Worm (Caenorhabditis elegans) whole organism, L4 larva: Measurements from ENCODE around the gene nspc-3.

Source experiments
- F10B5.3 ChIP-seq: sonication (generic microtip); optimal IDR thresholded peaks from 2 replicates; lab custom pipeline; 2016; ENCODE audit warnings: mild to moderate bottlenecking, missing genetic modification characterization, missing compliant biosample characterization
- F37D6.2 ChIP-seq: sonication (generic microtip); optimal IDR thresholded peaks from 2 replicates; lab custom pipeline; 2016; ENCODE audit warnings: mild to moderate bottlenecking, missing genetic modification characterization, missing compliant biosample characterization
- F49E8.2 ChIP-seq: sonication (generic microtip); optimal IDR thresholded peaks from 2 replicates; lab custom pipeline; 2016; ENCODE audit warnings: missing compliant biosample characterization, mild to moderate bottlenecking, missing genetic modification characterization, borderline replicate concordance
- R02D3.7 ChIP-seq: fragments of 150-350 bp; sonication (generic microtip); optimal IDR thresholded peaks from 3 replicates; lab custom pipeline; 2014; ENCODE audit warnings: missing biosample characterization, missing genetic modification characterization
- T20F7.1 ChIP-seq: fragments of 200-800 bp; sonication (Bioruptor generic); optimal IDR thresholded peaks from 2 replicates; lab custom pipeline; 2018; ENCODE audit warnings: mild to moderate bottlenecking, missing genetic modification characterization, missing compliant biosample characterization
- Y5F2A.4 ChIP-seq: fragments of 200-800 bp; sonication (Bioruptor generic); optimal IDR thresholded peaks from 2 replicates; lab custom pipeline; 2018; ENCODE audit warnings: mild to moderate bottlenecking, missing genetic modification characterization, missing compliant biosample characterization
- ZK337.2 ChIP-seq: fragments of 200-800 bp; sonication (Bioruptor generic); IDR thresholded peaks from 2 replicates; pipeline ENCODE4 v1.3.6; 2022; ENCODE audit warnings: missing genetic modification reagents, missing genetic modification characterization, missing compliant biosample characterization
- aha-1 ChIP-seq: fragments of 150-350 bp; peaks from one replicate; lab custom pipeline; 2014; ENCODE audit warnings: missing biosample characterization, missing genetic modification characterization
- aly-2 ChIP-seq: sonication (generic microtip); optimal IDR thresholded peaks from 2 replicates; lab custom pipeline; 2018; ENCODE audit warnings: missing biosample characterization, missing genetic modification characterization
- arid-1 ChIP-seq: fragments of 200-800 bp; sonication (Bioruptor generic); conservative IDR thresholded peaks from 2 replicates; pipeline ENCODE4 v1.3.6; 2022; ENCODE audit warnings: missing genetic modification reagents, missing genetic modification characterization, missing compliant biosample characterization
- attf-4 ChIP-seq: sonication (generic microtip); optimal IDR thresholded peaks from 3 replicates; lab custom pipeline; 2017; ENCODE audit warnings: missing biosample characterization, missing genetic modification characterization
- ceh-20 ChIP-seq: fragments of 200-800 bp; sonication (Bioruptor generic); IDR thresholded peaks from 2 replicates; pipeline ENCODE4 v1.3.6; 2022; ENCODE audit warnings: missing genetic modification reagents, missing genetic modification characterization, missing compliant biosample characterization
- ceh-28 ChIP-seq: fragments of 150-350 bp; optimal IDR thresholded peaks from 2 replicates; lab custom pipeline; 2014; ENCODE audit warnings: missing biosample characterization, missing genetic modification reagents, missing genetic modification characterization
- ceh-44 ChIP-seq: fragments of 200-800 bp; sonication (Bioruptor generic); IDR thresholded peaks from 2 replicates; pipeline ENCODE4 v1.3.6; 2022; ENCODE audit warnings: missing genetic modification reagents, missing genetic modification characterization, missing compliant biosample characterization
- ceh-82 ChIP-seq: sonication (generic microtip); optimal IDR thresholded peaks from 2 replicates; lab custom pipeline; 2017; ENCODE audit warnings: missing biosample characterization, missing genetic modification characterization
- daf-12 ChIP-seq: fragments of 150-350 bp; optimal IDR thresholded peaks from 2 replicates; lab custom pipeline; 2014; ENCODE audit warnings: missing biosample characterization, missing genetic modification reagents, missing genetic modification characterization
- daf-8 ChIP-seq: fragments of 200-800 bp; sonication (Bioruptor generic); IDR thresholded peaks from 2 replicates; pipeline ENCODE4 v1.3.6; 2022; ENCODE audit warnings: missing genetic modification characterization, missing compliant biosample characterization
- dmd-6 ChIP-seq: fragments of 200-800 bp; sonication (Bioruptor generic); IDR thresholded peaks from 2 replicates; pipeline ENCODE4 v1.3.6; 2022; ENCODE audit warnings: missing genetic modification reagents, missing genetic modification characterization, missing compliant biosample characterization
- dmd-8 ChIP-seq: fragments of 200-800 bp; sonication (Bioruptor generic); IDR thresholded peaks from 2 replicates; pipeline ENCODE4 v1.3.6; 2022; ENCODE audit warnings: missing genetic modification characterization, missing compliant biosample characterization
- egl-27 ChIP-seq: sonication (generic microtip); optimal IDR thresholded peaks from 3 replicates; lab custom pipeline; 2017; ENCODE audit warnings: missing biosample characterization, missing genetic modification reagents, missing genetic modification characterization
- fkh-10 ChIP-seq: fragments of 150-350 bp; optimal IDR thresholded peaks from 2 replicates; lab custom pipeline; 2014; ENCODE audit warnings: missing biosample characterization, missing genetic modification reagents, missing genetic modification characterization
- gei-8 ChIP-seq: fragments of 200-800 bp; sonication (Bioruptor generic); optimal IDR thresholded peaks from 2 replicates; lab custom pipeline; 2018; ENCODE audit warnings: mild to moderate bottlenecking, missing genetic modification characterization, missing compliant biosample characterization
- hlh-11 ChIP-seq: fragments of 200-800 bp; sonication (Bioruptor generic); optimal IDR thresholded peaks from 2 replicates; lab custom pipeline; 2018; ENCODE audit warnings: mild to moderate bottlenecking, missing genetic modification characterization, missing compliant biosample characterization
- lin-15B ChIP-seq: fragments of 150-350 bp; sonication (generic microtip); optimal IDR thresholded peaks from 3 replicates; lab custom pipeline; 2014; ENCODE audit warnings: missing biosample characterization, missing genetic modification characterization
- lin-38 ChIP-seq: fragments of 200-800 bp; sonication (Bioruptor generic); IDR thresholded peaks from 2 replicates; pipeline ENCODE4 v1.3.6; 2022; ENCODE audit warnings: missing genetic modification reagents, missing genetic modification characterization, missing compliant biosample characterization
- lir-3 ChIP-seq: sonication (generic microtip); optimal IDR thresholded peaks from 2 replicates; lab custom pipeline; 2016; ENCODE audit warnings: mild to moderate bottlenecking, missing genetic modification characterization, missing compliant biosample characterization
- madf-5 ChIP-seq, 2 experiments: fragments of 200-800 bp; sonication (Bioruptor generic); IDR thresholded peaks; 2 replicates each; pipeline ENCODE4 v1.3.6; 2022; ENCODE audit warnings: missing compliant biosample characterization in 2 of 2, missing genetic modification characterization in 2 of 2
- mdl-1 ChIP-seq, 2 experiments: fragments of 150-350 bp in 1 of 2; sonication (generic microtip) in 1 of 2; optimal IDR thresholded peaks; 2 replicates each; lab custom pipeline; 2014 to 2017; ENCODE audit warnings: missing biosample characterization in 2 of 2, missing genetic modification characterization in 2 of 2
- nhr-102 ChIP-seq: sonication (generic microtip); optimal IDR thresholded peaks from 2 replicates; lab custom pipeline; 2016; ENCODE audit warnings: mild to moderate bottlenecking, missing genetic modification characterization, moderate library complexity, missing compliant biosample characterization
- nhr-237 ChIP-seq: sonication (generic microtip); optimal IDR thresholded peaks from 2 replicates; lab custom pipeline; 2017; ENCODE audit warnings: missing biosample characterization, missing genetic modification characterization
- nhr-28 ChIP-seq: fragments of 150-350 bp; optimal IDR thresholded peaks from 2 replicates; lab custom pipeline; 2014; ENCODE audit warnings: missing biosample characterization, missing genetic modification characterization
- nhr-48 ChIP-seq: sonication (generic microtip); optimal IDR thresholded peaks from 2 replicates; lab custom pipeline; 2016; ENCODE audit warnings: mild to moderate bottlenecking, missing genetic modification characterization, missing compliant biosample characterization
- nhr-6 ChIP-seq: fragments of 150-350 bp; optimal IDR thresholded peaks from 2 replicates; lab custom pipeline; 2014; ENCODE audit warnings: missing biosample characterization, missing genetic modification characterization
- nhr-76 ChIP-seq: fragments of 150-350 bp; optimal IDR thresholded peaks from 2 replicates; lab custom pipeline; 2014; ENCODE audit warnings: missing biosample characterization, missing genetic modification characterization
- pha-4 ChIP-seq, 2 experiments: fragments of 150-350 bp in 1 of 2; fragments of 200-800 bp in 1 of 2; sonication (Bioruptor generic) in 1 of 2; IDR thresholded peaks in 1 of 2; optimal IDR thresholded peaks in 1 of 2; 2 replicates each; pipeline versions ENCODE4 v1.3.6 to Lab custom; 2014 to 2022; ENCODE audit warnings: missing genetic modification characterization in 2 of 2, missing genetic modification reagents in 2 of 2, missing biosample characterization in 1 of 2, missing compliant biosample characterization in 1 of 2
- rbr-2 ChIP-seq: sonication (generic microtip); optimal IDR thresholded peaks from 2 replicates; lab custom pipeline; 2016; ENCODE audit warnings: missing genotype, missing genetic modification characterization, missing compliant biosample characterization
- saeg-2 ChIP-seq: fragments of 200-800 bp; sonication (Bioruptor generic); IDR thresholded peaks from 2 replicates; pipeline ENCODE4 v1.3.6; 2022; ENCODE audit warnings: missing genetic modification reagents, missing genetic modification characterization, missing compliant biosample characterization
- skn-1 ChIP-seq: fragments of 150-350 bp; optimal IDR thresholded peaks from 2 replicates; lab custom pipeline; 2014; ENCODE audit warnings: missing biosample characterization, missing genetic modification characterization
- snpc-1.2 ChIP-seq: fragments of 200-800 bp; sonication (Bioruptor generic); IDR thresholded peaks from 2 replicates; pipeline ENCODE4 v1.3.6; 2022; ENCODE audit warnings: missing genetic modification reagents, missing genetic modification characterization, missing compliant biosample characterization
- snpc-4 ChIP-seq: fragments of 150-350 bp; optimal IDR thresholded peaks from 2 replicates; lab custom pipeline; 2014; ENCODE audit warnings: missing biosample characterization, missing genetic modification characterization
- tag-97 ChIP-seq: fragments of 200-800 bp; sonication (Bioruptor generic); IDR thresholded peaks from 2 replicates; pipeline ENCODE4 v1.3.6; 2022; ENCODE audit warnings: missing genetic modification characterization, missing compliant biosample characterization
- tra-1 ChIP-seq: fragments of 200-800 bp; sonication (Bioruptor generic); IDR thresholded peaks from 2 replicates; pipeline ENCODE4 v1.3.6; 2022; ENCODE audit warnings: missing genetic modification reagents, missing genetic modification characterization, missing compliant biosample characterization
- zfp-3 ChIP-seq: fragments of 200-800 bp; sonication (Bioruptor generic); conservative IDR thresholded peaks from 2 replicates; pipeline ENCODE4 v1.3.6; 2022; ENCODE audit warnings: missing genetic modification reagents, missing genetic modification characterization, missing compliant biosample characterization
- zip-2 ChIP-seq: fragments of 150-350 bp; optimal IDR thresholded peaks from 2 replicates; lab custom pipeline; 2014; ENCODE audit warnings: missing biosample characterization, missing genetic modification characterization

The nspc-3 gene

DNA sequence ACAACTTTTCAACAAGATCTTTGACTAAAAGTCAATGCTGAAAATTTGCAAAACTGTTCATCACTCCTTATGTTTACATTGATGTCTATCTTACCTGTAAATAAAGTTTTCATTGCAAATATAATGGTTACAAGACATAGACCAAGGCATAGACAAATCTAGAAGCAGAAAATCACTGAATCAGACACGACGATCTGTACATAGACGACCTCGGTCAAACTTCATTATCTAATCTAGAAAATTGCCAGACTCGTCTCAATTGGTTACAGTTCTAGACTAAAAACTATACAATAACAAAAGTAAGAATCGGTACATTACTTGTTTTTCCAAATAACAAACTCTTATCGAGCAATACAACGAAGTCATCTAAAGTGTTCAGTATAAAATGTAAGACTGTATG lies 36.0 kb upstream of the nspc-3 start, which contains the start of gene grd-4:
TSS of gene grd-4 (plus strand) at position 301 of the 400 bp plus-strand sequence.
- TF ChIP-seq nhr-76 (tag; lab: Kevin White, UChicago), result no peak
- TF ChIP-seq tag-97 (GFP tag; lab: Robert Waterston, UW), result no peak
- TF ChIP-seq F10B5.3 (tag; lab: Kevin White, UChicago), result no peak
- no peak for TF ChIP-seq dmd-6
- TF ChIP-seq fkh-10, result no peak
- TF ChIP-seq zfp-3 (GFP tag; lab: Robert Waterston, UW), result no peak
- TF ChIP-seq aly-2 (tag; lab: Kevin White, UChicago), result no peak
- TF ChIP-seq gei-8 (GFP tag; lab: Kevin White, UChicago), result no peak
- TF ChIP-seq F49E8.2 (tag; lab: Kevin White, UChicago), result no peak
- no peak for TF ChIP-seq ceh-44 (GFP tag; lab: Robert Waterston, UW)
- TF ChIP-seq nhr-237 (tag; lab: Kevin White, UChicago), result no peak

DNA sequence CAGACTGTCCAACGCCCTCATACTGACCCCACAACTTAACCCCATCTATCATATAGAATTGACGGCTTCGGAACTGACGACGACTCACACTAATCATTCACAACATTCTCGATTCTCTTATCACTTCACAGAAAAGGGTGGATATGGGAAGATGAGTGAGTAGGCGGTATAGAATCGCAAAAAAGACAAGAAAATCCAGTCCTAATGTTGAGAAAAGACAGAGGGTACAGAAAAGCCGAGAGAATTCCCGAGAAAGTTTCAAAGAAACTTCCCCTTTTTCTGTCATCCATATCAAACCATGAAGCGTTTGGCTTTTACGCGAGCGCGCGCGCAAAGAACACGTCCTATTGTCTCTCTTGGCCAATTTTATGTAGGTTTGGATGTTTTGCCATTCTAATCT lies 32.7 kb upstream of the nspc-3 start:
- TF ChIP-seq hlh-11 (tag; lab: Kevin White, UChicago) (peak; percentile 28), aha-1 (tag; lab: Kevin White, UChicago) (peak; percentile 56), tra-1 (GFP tag; lab: Robert Waterston, UW) (no peak), mdl-1 (tag; optimal IDR thresholded peaks at IDR 0.05; lab: Kevin White, UChicago) (peak in 1 of 2 experiments; percentile 28)

DNA sequence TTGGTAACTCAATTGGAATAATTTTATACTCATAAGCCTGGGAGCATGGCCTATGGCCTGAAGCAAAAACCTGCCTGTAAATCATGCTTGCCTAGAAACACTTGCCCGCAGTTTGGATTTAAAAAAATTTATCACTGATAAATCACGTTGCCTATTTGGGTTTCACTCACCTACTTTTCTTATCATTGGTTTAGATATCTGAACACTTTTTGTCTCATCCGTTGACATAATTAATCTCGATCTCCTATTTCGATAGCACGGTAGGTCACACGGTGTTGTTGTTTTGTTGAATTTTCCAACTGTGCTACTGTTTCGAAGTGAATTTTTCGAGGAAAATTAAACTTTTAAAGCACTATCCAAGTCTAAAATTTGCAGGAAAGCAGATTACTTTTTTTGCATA lies 29.8 kb upstream of the nspc-3 start:
- TF ChIP-seq nhr-237 (tag; lab: Kevin White, UChicago) (no peak), dmd-8 (GFP tag; lab: Robert Waterston, UW) (no peak), nhr-102 (tag; lab: Kevin White, UChicago) (no peak), ceh-44 (GFP tag; lab: Robert Waterston, UW) (no peak), lir-3 (tag; lab: Kevin White, UChicago) (no peak), saeg-2 (GFP tag; lab: Robert Waterston, UW) (no peak), snpc-1.2 (GFP tag; lab: Robert Waterston, UW) (no peak), nhr-6 (tag; lab: Kevin White, UChicago) (no peak), egl-27 (no peak), nhr-28 (no peak)

DNA sequence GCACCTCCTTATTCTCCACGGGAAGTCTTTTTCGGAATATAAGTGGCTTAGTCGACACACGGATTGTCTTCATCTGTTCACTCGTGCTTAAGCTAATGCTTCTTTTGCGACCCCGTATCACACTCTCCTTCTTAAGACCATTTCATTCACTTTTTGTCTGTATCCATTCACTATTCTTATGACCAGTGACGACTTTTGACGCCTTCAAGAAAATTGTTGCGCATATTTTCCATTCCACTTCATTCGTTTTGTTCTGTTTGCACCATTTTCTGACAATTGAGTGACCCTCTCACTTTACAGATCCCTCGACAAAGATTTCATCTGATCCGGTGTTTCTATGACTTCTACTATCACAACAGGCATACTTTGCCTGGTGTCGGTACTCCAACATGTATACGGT lies 29.3 kb upstream of the nspc-3 start, which contains the start of gene H03E18.1:
TSS of gene H03E18.1 (plus strand) at position 301 of the 400 bp plus-strand sequence.
- no peak for TF ChIP-seq zip-2
- TF ChIP-seq ZK337.2, result no peak
- no peak for TF ChIP-seq dmd-8 (GFP tag; lab: Robert Waterston, UW)
- TF ChIP-seq skn-1 (tag; lab: Kevin White, UChicago), result no peak
- TF ChIP-seq rbr-2 (tag; lab: Kevin White, UChicago), result no peak
- no peak for TF ChIP-seq lin-15B (tag; lab: Kevin White, UChicago)
- TF ChIP-seq saeg-2 (GFP tag; lab: Robert Waterston, UW), result no peak
- TF ChIP-seq pha-4 (GFP tag; IDR thresholded peaks at IDR 0.05; lab: Robert Waterston, UW), result no peak
- no peak for TF ChIP-seq pha-4 (tag; optimal IDR thresholded peaks at IDR 0.05; lab: Kevin White, UChicago)
- TF ChIP-seq T20F7.1 (GFP tag; lab: Kevin White, UChicago), result no peak
- TF ChIP-seq madf-5 (GFP tag; IDR thresholded peaks at IDR 0.05; lab: Robert Waterston, UW), result no peak
- TF ChIP-seq R02D3.7 (tag; lab: Kevin White, UChicago), result no peak
- no peak for TF ChIP-seq ceh-20

DNA sequence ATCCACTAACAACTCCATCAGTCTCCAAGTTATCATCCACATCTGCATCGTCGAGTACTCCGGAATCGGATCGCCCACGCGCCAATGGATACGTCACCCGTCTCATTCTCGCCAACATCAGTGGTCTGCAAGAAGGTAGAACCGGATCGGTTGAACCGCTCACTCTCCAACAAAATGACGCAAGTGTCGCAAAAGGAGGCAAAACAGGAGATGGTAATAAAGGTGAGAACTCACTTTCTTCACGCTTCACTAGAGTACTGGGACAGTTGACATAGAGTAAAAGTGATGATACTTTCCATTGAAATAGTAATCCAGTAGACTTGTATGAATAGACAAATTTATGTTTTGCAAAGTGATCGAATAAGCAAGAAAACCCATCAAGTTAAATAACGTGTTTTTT lies 27.8 kb upstream of the nspc-3 start:
- TF ChIP-seq nhr-48 (tag; lab: Kevin White, UChicago) (no peak), ceh-28 (tag; lab: Kevin White, UChicago) (no peak), fkh-10 (no peak), zip-2 (no peak), daf-8 (GFP tag; lab: Robert Waterston, UW) (no peak), snpc-4 (tag; lab: Kevin White, UChicago) (no peak), arid-1 (GFP tag; lab: Robert Waterston, UW) (no peak), aly-2 (tag; lab: Kevin White, UChicago) (no peak), attf-4 (tag; lab: Kevin White, UChicago) (no peak), nhr-237 (tag; lab: Kevin White, UChicago) (no peak), daf-12 (tag; lab: Kevin White, UChicago) (no peak), nhr-76 (tag; lab: Kevin White, UChicago) (no peak), Y5F2A.4 (GFP tag; lab: Kevin White, UChicago) (no peak), lin-38 (GFP tag; lab: Robert Waterston, UW) (no peak), snpc-1.2 (GFP tag; lab: Robert Waterston, UW) (no peak), F37D6.2 (tag; lab: Kevin White, UChicago) (no peak), aha-1 (tag; lab: Kevin White, UChicago) (no peak), ceh-82 (no peak), lir-3 (tag; lab: Kevin White, UChicago) (no peak)
